Worm (Caenorhabditis elegans): ENCODE data around the gene srh-27.

srh-27 gene

DNA sequence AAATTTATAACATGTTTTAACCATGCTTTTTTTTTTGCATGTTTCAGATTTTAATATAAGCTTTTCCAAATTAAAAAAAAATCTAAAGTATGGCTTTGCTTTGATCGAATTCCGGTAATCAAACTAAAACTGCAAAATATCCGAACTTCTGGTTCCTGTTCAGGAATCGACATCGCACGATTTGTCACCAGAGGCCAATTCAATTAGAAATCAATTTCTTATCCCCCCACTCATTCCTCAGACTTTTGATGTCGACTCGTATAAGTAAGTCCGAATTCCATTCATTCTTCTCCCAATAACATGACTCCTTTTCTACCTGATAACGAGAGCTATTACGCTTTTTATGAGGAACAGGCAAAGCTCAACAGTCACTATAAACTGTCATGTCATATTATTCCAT is at the start of gene srh-27:
srh-27 (plus strand) TSS at position 301 of the 400 bp plus-strand sequence.
- TF ChIP-seq him-1 (tag; optimal IDR thresholded peaks at IDR 0.05), result no peak

DNA sequence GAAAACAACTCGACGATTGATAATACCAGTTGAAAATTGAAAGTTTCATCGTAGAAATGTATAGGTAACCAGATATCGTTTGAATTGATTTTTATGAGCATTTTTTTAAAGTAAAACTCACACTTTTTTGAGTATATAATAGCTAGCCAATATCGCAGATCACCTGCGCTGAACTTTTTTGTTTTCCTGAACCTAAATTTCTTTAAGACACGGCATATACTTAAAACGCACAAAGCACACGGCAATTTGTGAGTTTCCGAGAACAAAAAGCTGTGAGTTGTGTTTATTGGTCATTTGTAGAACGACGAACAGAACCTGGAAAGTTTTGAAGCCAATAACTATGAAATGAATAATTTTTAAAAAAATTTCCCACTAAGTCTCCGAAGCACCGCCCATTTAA is 46.5 kb upstream of the srh-27 start, which contains the start of gene sre-29:
sre-29 (minus strand) TSS at position 101 of the 400 bp plus-strand sequence.
- TF ChIP-seq W03F9.2 (tag; optimal IDR thresholded peaks at IDR 0.05) (no peak), dao-5 (tag; optimal IDR thresholded peaks at IDR 0.05) (no peak), him-1 (tag; optimal IDR thresholded peaks at IDR 0.05) (no peak)

DNA sequence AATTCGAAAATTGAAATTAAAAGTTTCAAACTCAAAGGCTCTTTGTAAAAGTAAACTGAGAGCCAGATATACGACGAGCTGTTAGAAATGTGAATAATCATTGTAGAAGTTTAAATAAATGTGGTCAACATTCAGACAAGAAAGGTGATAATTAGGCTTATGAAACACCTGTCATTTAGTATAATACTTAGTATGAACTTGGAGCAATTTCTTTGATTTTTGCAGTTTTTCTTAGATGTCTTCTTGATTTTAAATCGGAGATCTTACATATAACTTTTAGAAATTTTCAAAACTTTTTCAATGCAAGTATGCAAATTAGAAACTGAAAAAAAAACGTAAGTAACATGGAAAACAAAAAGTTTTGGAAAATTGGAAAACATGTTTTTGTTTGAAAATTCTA is 41.9 kb upstream of the srh-27 start, which contains the start of gene sre-30:
sre-30 (minus strand) TSS at position 101 of the 400 bp plus-strand sequence.
- TF ChIP-seq W03F9.2 (tag; optimal IDR thresholded peaks at IDR 0.05) (no peak), him-1 (tag; optimal IDR thresholded peaks at IDR 0.05) (no peak), dao-5 (tag; optimal IDR thresholded peaks at IDR 0.05) (no peak)

- TF ChIP-seq him-1 (tag; optimal IDR thresholded peaks at IDR 0.05) (no peak), W03F9.2 (tag; optimal IDR thresholded peaks at IDR 0.05) (no peak), dao-5 (tag; optimal IDR thresholded peaks at IDR 0.05) (no peak)
These were observed 39.6 kb upstream of the srh-27 start, which contains the start of gene sre-31 for ce11 chrII:12408717-12409116. sre-31 (minus strand) TSS chrII:12408817.

ce11 chrII:12410107-12410506 is 38.2 kb upstream of the srh-27 start, which contains the start of gene F57G9.3:
F57G9.3 (minus strand) TSS chrII:12410207.
- TF ChIP-seq dao-5 (tag; optimal IDR thresholded peaks at IDR 0.05), result no peak
- no peak for TF ChIP-seq W03F9.2 (tag; optimal IDR thresholded peaks at IDR 0.05)
- TF ChIP-seq him-1 (tag; optimal IDR thresholded peaks at IDR 0.05), result no peak

DNA sequence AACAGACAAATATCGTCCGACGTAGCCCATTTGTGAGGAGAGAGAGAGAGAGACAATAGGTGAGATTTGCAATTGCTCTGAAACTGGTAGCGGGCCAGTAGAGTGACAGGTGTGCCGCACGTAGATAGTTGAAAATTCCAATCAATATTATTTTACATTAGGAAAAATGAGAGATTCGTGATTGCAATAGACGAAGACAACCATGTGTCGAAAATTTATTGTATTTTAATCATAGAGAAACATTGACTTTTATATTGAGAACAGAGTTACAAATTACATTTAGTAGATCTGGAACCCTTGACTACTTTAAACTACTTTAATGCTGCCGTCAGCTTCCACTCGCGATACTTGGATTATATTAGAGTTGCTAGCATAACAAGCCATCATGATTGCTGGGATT is 35.9 kb upstream of the srh-27 start, which contains the start of gene Y57A10C.1:
Y57A10C.1 (minus strand) TSS at position 101 of the 400 bp plus-strand sequence.
- TF ChIP-seq dao-5 (tag; optimal IDR thresholded peaks at IDR 0.05), result no peak
- no peak for TF ChIP-seq W03F9.2 (tag; optimal IDR thresholded peaks at IDR 0.05)
- no peak for TF ChIP-seq him-1 (tag; optimal IDR thresholded peaks at IDR 0.05)

- TF ChIP-seq W03F9.2 (tag; optimal IDR thresholded peaks at IDR 0.05) (no peak), dao-5 (tag; optimal IDR thresholded peaks at IDR 0.05) (no peak), him-1 (tag; optimal IDR thresholded peaks at IDR 0.05) (no peak)
These were observed 33.5 kb upstream of the srh-27 start, which contains the start of gene Y57A10C.11 for ce11 chrII:12414805-12415204. Y57A10C.11 (minus strand) TSS chrII:12414905.

ce11 chrII:12417514-12417913 is 30.8 kb upstream of the srh-27 start, which contains the start of gene sre-27:
sre-27 (minus strand) TSS chrII:12417614.
- TF ChIP-seq W03F9.2 (tag; optimal IDR thresholded peaks at IDR 0.05), result no peak
- no peak for TF ChIP-seq dao-5 (tag; optimal IDR thresholded peaks at IDR 0.05)
- TF ChIP-seq him-1 (tag; optimal IDR thresholded peaks at IDR 0.05), result no peak

DNA sequence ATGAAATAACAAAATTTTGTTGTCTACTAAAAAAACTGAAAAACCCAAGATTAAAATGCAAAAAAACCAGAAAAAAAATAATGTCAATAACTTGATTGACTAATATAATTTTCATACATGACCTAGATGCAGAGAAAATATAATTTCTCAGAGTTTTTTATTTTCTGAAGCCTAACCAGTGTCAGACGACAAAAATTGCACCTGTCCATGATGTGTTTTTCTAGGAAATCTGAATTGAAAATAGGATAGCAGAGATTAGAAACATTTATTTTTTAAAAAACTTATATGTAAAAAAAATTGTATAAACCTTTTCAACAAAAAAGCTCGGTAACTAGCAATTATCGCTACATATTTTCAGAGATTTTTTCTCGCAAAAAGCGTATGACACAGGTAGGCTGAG is 30.3 kb upstream of the srh-27 start:
- no peak for TF ChIP-seq W03F9.2 (tag; optimal IDR thresholded peaks at IDR 0.05)
- TF ChIP-seq dao-5 (tag; optimal IDR thresholded peaks at IDR 0.05), result no peak
- TF ChIP-seq him-1 (tag; optimal IDR thresholded peaks at IDR 0.05), result no peak

- TF ChIP-seq him-1 (tag; optimal IDR thresholded peaks at IDR 0.05) (no peak), dao-5 (tag; optimal IDR thresholded peaks at IDR 0.05) (no peak)
These were observed 27.9 kb upstream of the srh-27 start, which contains the start of gene sre-26 for ce11 chrII:12420486-12420885. sre-26 (minus strand) TSS chrII:12420586.

ce11 chrII:12425644-12426222 is 22.6 kb upstream of the srh-27 start, which contains the start of gene daf-22:
daf-22 (minus strand) TSS chrII:12425694.
- TF ChIP-seq dao-5 (tag; optimal IDR thresholded peaks at IDR 0.05), result no peak
- TF ChIP-seq W03F9.2 (tag; optimal IDR thresholded peaks at IDR 0.05), result peak; percentile 32

DNA sequence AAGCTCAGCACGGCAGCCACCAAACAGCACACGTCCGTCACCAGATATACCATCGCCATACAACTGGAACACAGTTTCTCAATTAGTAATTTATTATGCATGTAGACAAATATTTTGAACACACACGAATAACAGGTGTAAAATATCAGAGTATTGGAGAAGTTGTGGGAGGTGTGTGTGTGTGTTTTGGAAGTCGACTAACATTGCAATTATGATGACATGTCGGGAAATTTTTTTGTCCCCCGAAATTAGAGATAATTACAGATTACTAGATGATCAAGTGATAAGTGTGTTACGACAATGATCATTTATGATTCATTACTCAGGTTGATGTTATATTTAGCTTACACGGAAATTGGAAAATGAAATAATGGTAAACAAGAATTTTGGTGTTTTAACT is 18.6 kb upstream of the srh-27 start, which contains the start of gene Y57A10C.8:
Y57A10C.8 (minus strand) TSS at position 101 of the 400 bp plus-strand sequence.
- TF ChIP-seq him-1 (tag; optimal IDR thresholded peaks at IDR 0.05) (no peak), W03F9.2 (tag; optimal IDR thresholded peaks at IDR 0.05) (no peak), dao-5 (tag; optimal IDR thresholded peaks at IDR 0.05) (no peak)

ce11 chrII:12432356-12432755 is 16.0 kb upstream of the srh-27 start, which contains the start of gene dct-12:
dct-12 (minus strand) TSS chrII:12432456.
- TF ChIP-seq him-1 (tag; optimal IDR thresholded peaks at IDR 0.05), result no peak
- TF ChIP-seq W03F9.2 (tag; optimal IDR thresholded peaks at IDR 0.05), result no peak
- no peak for TF ChIP-seq dao-5 (tag; optimal IDR thresholded peaks at IDR 0.05)

ce11 chrII:12435202-12435872 is 13.0 kb upstream of the srh-27 start:
- TF ChIP-seq him-1 (tag; optimal IDR thresholded peaks at IDR 0.05), result no peak
- TF ChIP-seq dao-5 (tag; optimal IDR thresholded peaks at IDR 0.05), result no peak
- TF ChIP-seq W03F9.2 (tag; optimal IDR thresholded peaks at IDR 0.05), result no peak
